Fruit fly (Drosophila melanogaster): ENCODE results near the gene CG4116.

The CG4116 gene

dm6 chrX:3039743-3040142 is 27.6 kb downstream of the CG4116 start (continued):
- TF ChIP-seq shn (GFP tag; optimal IDR thresholded peaks at IDR 0.05) (no peak), vvl (GFP tag; IDR thresholded peaks at IDR 0.05) (peak; percentile 72), CG11695 (GFP tag; IDR thresholded peaks at IDR 0.05) (no peak), dmrt11E (tag; optimal IDR thresholded peaks at IDR 0.05) (peak; percentile 79), kay (GFP tag; optimal IDR thresholded peaks at IDR 0.05) (no peak), schlank (tag; optimal IDR thresholded peaks at IDR 0.05) (no peak), CG15479 (GFP tag; optimal IDR thresholded peaks at IDR 0.05) (no peak), CG6854 (GFP tag; optimal IDR thresholded peaks at IDR 0.05) (no peak), al (GFP tag; IDR thresholded peaks at IDR 0.05) (no peak), ci (GFP tag; IDR thresholded peaks at IDR 0.05) (peak; percentile 67), CG2678 (tag; optimal IDR thresholded peaks at IDR 0.05) (peak; percentile 38), CG3281 (GFP tag; optimal IDR thresholded peaks at IDR 0.05) (no peak), CG10209 (GFP tag; optimal IDR thresholded peaks at IDR 0.05) (peak; percentile 29), CG4617 (GFP tag; optimal IDR thresholded peaks at IDR 0.05; ENCODE audit: borderline replicate concordance) (no peak), ind (GFP tag; optimal IDR thresholded peaks at IDR 0.05) (no peak), CG11504 (tag; optimal IDR thresholded peaks at IDR 0.05) (peak; percentile 52), CG11560 (tag; IDR thresholded peaks at IDR 0.05) (no peak), mam (GFP tag; optimal IDR thresholded peaks at IDR 0.05) (no peak), CG13775 (GFP tag; optimal IDR thresholded peaks at IDR 0.05) (peak; percentile 12), Doc3 (GFP tag; IDR thresholded peaks at IDR 0.05; ENCODE audit: partially characterized antibody) (no peak), E2f1 (GFP tag; IDR thresholded peaks at IDR 0.05) (0 out of 2 replicates have a peak, but pooled peaks have one; percentile 25), CG13287 (GFP tag; IDR thresholded peaks at IDR 0.05; ENCODE audit: partially characterized antibody) (no peak), zfh2 (GFP tag; optimal IDR thresholded peaks at IDR 0.05) (no peak), pan (optimal IDR thresholded peaks at IDR 0.05) (no peak), pan (GFP tag; optimal IDR thresholded peaks at IDR 0.05 in 1 of 2, IDR thresholded peaks at IDR 0.05 in 1 of 2) (peak in 1 of 2 experiments; percentile 52), ap (GFP tag; IDR thresholded peaks at IDR 0.05) (no peak), toy (GFP tag; IDR thresholded peaks at IDR 0.05) (no peak), CG13624 (GFP tag; optimal IDR thresholded peaks at IDR 0.05) (no peak), gsb (GFP tag; IDR thresholded peaks at IDR 0.05) (no peak), CG30431 (GFP tag; optimal IDR thresholded peaks at IDR 0.05) (no peak), Taf1 (GFP tag; IDR thresholded peaks at IDR 0.05) (no peak), sim (GFP tag; IDR thresholded peaks at IDR 0.05) (peak; percentile 30; the same call in 1 of the 2 replicates), BEAF-32 (GFP tag; optimal IDR thresholded peaks at IDR 0.05) (no peak), sens (GFP tag) (peak; percentile 86), pita (GFP tag; optimal IDR thresholded peaks at IDR 0.05) (no peak), ATbp (GFP tag; optimal IDR thresholded peaks at IDR 0.05) (peak; percentile 3), Med (GFP tag) (no peak), h (optimal IDR thresholded peaks at IDR 0.05) (no peak), crp (GFP tag; optimal IDR thresholded peaks at IDR 0.05) (no peak), MBD-R2 (GFP tag; IDR thresholded peaks at IDR 0.05) (no peak), croc (GFP tag; conservative IDR thresholded peaks at IDR 0.05) (peak; percentile 43; the same call in 2 of the 3 replicates), CG15601 (tag; optimal IDR thresholded peaks at IDR 0.05) (peak; percentile 53), CG9817 (tag; optimal IDR thresholded peaks at IDR 0.05) (no peak), Atf6 (GFP tag; IDR thresholded peaks at IDR 0.05) (no peak), ato (GFP tag; IDR thresholded peaks at IDR 0.05; ENCODE audit: partially characterized antibody) (no peak), unpg (GFP tag; optimal IDR thresholded peaks at IDR 0.05) (peak; percentile 67), CG4730 (GFP tag; IDR thresholded peaks at IDR 0.05) (0 out of 2 replicates have a peak, but pooled peaks have one; percentile 19), kni (GFP tag; optimal IDR thresholded peaks at IDR 0.05) (no peak), CG10959 (GFP tag; IDR thresholded peaks at IDR 0.05) (peak; percentile 34; the same call in 1 of the 2 replicates), CG18619 (GFP tag; optimal IDR thresholded peaks at IDR 0.05) (no peak), CG9727 (GFP tag; optimal IDR thresholded peaks at IDR 0.05) (peak; percentile 45), CG12744 (GFP tag; optimal IDR thresholded peaks at IDR 0.05) (no peak)
